Worm (Caenorhabditis elegans) whole organism, late embryonic: ENCODE measurements around the gene lido-12.

Experiments
- C08G9.2 ChIP-seq: sonication (generic microtip); optimal IDR thresholded peaks from 2 replicates; lab custom pipeline; 2016; ENCODE audit warnings: mild to moderate bottlenecking, missing genetic modification characterization, moderate library complexity, missing compliant biosample characterization
- F13H6.1 ChIP-seq: sonication (generic microtip); optimal IDR thresholded peaks from 2 replicates; lab custom pipeline; 2016; ENCODE audit warnings: missing genetic modification characterization, missing compliant biosample characterization
- K02D7.2 ChIP-seq: sonication (generic microtip); optimal IDR thresholded peaks from 2 replicates; lab custom pipeline; 2017; ENCODE audit warnings: mild to moderate bottlenecking, missing genetic modification characterization, missing compliant biosample characterization
- T23F11.4 ChIP-seq: fragments of 200-800 bp; sonication (Bioruptor generic); optimal IDR thresholded peaks from 2 replicates; lab custom pipeline; 2018; ENCODE audit warnings: mild to moderate bottlenecking, missing genetic modification characterization, missing compliant biosample characterization
- Y22D7AL.16 ChIP-seq: sonication (generic microtip); optimal IDR thresholded peaks from 2 replicates; lab custom pipeline; 2016; ENCODE audit warnings: missing genetic modification characterization, missing compliant biosample characterization
- ahr-1 ChIP-seq: sonication (generic microtip); optimal IDR thresholded peaks from 2 replicates; lab custom pipeline; 2016; ENCODE audit warnings: missing genetic modification characterization, missing compliant biosample characterization
- ama-1 ChIP-seq: fragments of 150-350 bp; optimal IDR thresholded peaks from 2 replicates; lab custom pipeline; 2014
- ceh-14 ChIP-seq: sonication (generic microtip); optimal IDR thresholded peaks from 2 replicates; lab custom pipeline; 2016; ENCODE audit warnings: missing genotype, missing genetic modification characterization, missing compliant biosample characterization
- ceh-2 ChIP-seq: sonication (generic microtip); optimal IDR thresholded peaks from 2 replicates; lab custom pipeline; 2016; ENCODE audit warnings: missing genotype, missing genetic modification characterization, missing compliant biosample characterization
- ceh-22 ChIP-seq: sonication (generic microtip); optimal IDR thresholded peaks from 2 replicates; lab custom pipeline; 2017; ENCODE audit warnings: missing biosample characterization, missing genetic modification characterization
- ceh-24 ChIP-seq: sonication (generic microtip); optimal IDR thresholded peaks from 2 replicates; lab custom pipeline; 2016; ENCODE audit warnings: mild to moderate bottlenecking, missing genetic modification characterization, missing compliant biosample characterization
- ceh-30 ChIP-seq: fragments of 150-350 bp; optimal IDR thresholded peaks from 2 replicates; lab custom pipeline; 2014; ENCODE audit warnings: missing biosample characterization, missing genetic modification characterization
- ceh-31 ChIP-seq: sonication (generic microtip); optimal IDR thresholded peaks from 2 replicates; lab custom pipeline; 2016; ENCODE audit warnings: missing genetic modification characterization, missing compliant biosample characterization
- ceh-45 ChIP-seq: fragments of 200-800 bp; sonication (Bioruptor generic); IDR thresholded peaks from 2 replicates; pipeline ENCODE4 v1.3.6; 2022; ENCODE audit warnings: missing genetic modification reagents, missing genetic modification characterization, missing compliant biosample characterization
- ceh-9 ChIP-seq: sonication (generic microtip); optimal IDR thresholded peaks from 2 replicates; lab custom pipeline; 2016; ENCODE audit warnings: mild to moderate bottlenecking, missing genetic modification characterization, inconsistent platforms, missing compliant biosample characterization
- che-1 ChIP-seq: sonication (generic microtip); optimal IDR thresholded peaks from 2 replicates; lab custom pipeline; 2016; ENCODE audit warnings: mild to moderate bottlenecking, missing genetic modification characterization, missing compliant biosample characterization
- elt-2 ChIP-seq: sonication (generic microtip); optimal IDR thresholded peaks from 2 replicates; lab custom pipeline; 2016; ENCODE audit warnings: missing genetic modification reagents, missing genetic modification characterization, missing compliant biosample characterization
- ets-4 ChIP-seq: sonication (generic microtip); optimal IDR thresholded peaks from 2 replicates; lab custom pipeline; 2016; ENCODE audit warnings: missing genetic modification characterization, missing compliant biosample characterization
- eyg-1 ChIP-seq: sonication (generic microtip); optimal IDR thresholded peaks from 2 replicates; lab custom pipeline; 2016; ENCODE audit warnings: missing genotype, missing genetic modification characterization, missing compliant biosample characterization
- hlh-6 ChIP-seq: sonication (generic microtip); optimal IDR thresholded peaks from 2 replicates; lab custom pipeline; 2016; ENCODE audit warnings: missing genotype, missing genetic modification characterization, missing compliant biosample characterization
- lim-6 ChIP-seq: sonication (generic microtip); optimal IDR thresholded peaks from 2 replicates; lab custom pipeline; 2016; ENCODE audit warnings: missing genetic modification characterization, missing compliant biosample characterization
- lin-11 ChIP-seq: fragments of 200-800 bp; sonication (Bioruptor generic); optimal IDR thresholded peaks from 2 replicates; lab custom pipeline; 2018; ENCODE audit warnings: mild to moderate bottlenecking, missing genetic modification characterization, missing compliant biosample characterization
- madf-2 ChIP-seq: sonication (generic microtip); optimal IDR thresholded peaks from 2 replicates; lab custom pipeline; 2017; ENCODE audit warnings: missing genetic modification characterization, missing compliant biosample characterization
- nhr-232 ChIP-seq: sonication (generic microtip); optimal IDR thresholded peaks from 2 replicates; lab custom pipeline; 2016; ENCODE audit warnings: missing genetic modification characterization, missing compliant biosample characterization
- odd-2 ChIP-seq: sonication (generic microtip); optimal IDR thresholded peaks from 2 replicates; lab custom pipeline; 2017; ENCODE audit warnings: antibody characterized with exemption, mild to moderate bottlenecking, missing genetic modification characterization, missing compliant biosample characterization
- pat-9 ChIP-seq: fragments of 200-800 bp; sonication (Bioruptor generic); optimal IDR thresholded peaks from 2 replicates; lab custom pipeline; 2018; ENCODE audit warnings: mild to moderate bottlenecking, missing genetic modification characterization, moderate library complexity, missing compliant biosample characterization
- pha-2 ChIP-seq: sonication (generic microtip); optimal IDR thresholded peaks from 2 replicates; lab custom pipeline; 2017; ENCODE audit warnings: mild to moderate bottlenecking, missing genetic modification characterization, missing compliant biosample characterization
- pros-1 ChIP-seq: fragments of 150-350 bp; optimal IDR thresholded peaks from 2 replicates; lab custom pipeline; 2014; ENCODE audit warnings: missing biosample characterization, missing genetic modification reagents, missing genetic modification characterization
- rnt-1 ChIP-seq: sonication (generic microtip); optimal IDR thresholded peaks from 2 replicates; lab custom pipeline; 2016; ENCODE audit warnings: missing genetic modification characterization, missing compliant biosample characterization
- sox-4 ChIP-seq: sonication (generic microtip); optimal IDR thresholded peaks from 2 replicates; lab custom pipeline; 2017; ENCODE audit warnings: mild to moderate bottlenecking, missing genetic modification characterization, inconsistent platforms, missing compliant biosample characterization
- syd-9 ChIP-seq: sonication (generic microtip); optimal IDR thresholded peaks from 2 replicates; lab custom pipeline; 2016; ENCODE audit warnings: mild to moderate bottlenecking, missing genetic modification characterization, moderate library complexity, missing compliant biosample characterization
- tbx-7 ChIP-seq: sonication (generic microtip); optimal IDR thresholded peaks from 2 replicates; lab custom pipeline; 2016; ENCODE audit warnings: missing genotype, missing genetic modification characterization, missing compliant biosample characterization
- ttx-3 ChIP-seq: sonication (generic microtip); optimal IDR thresholded peaks from 2 replicates; lab custom pipeline; 2016; ENCODE audit warnings: missing genetic modification reagents, missing genetic modification characterization, missing compliant biosample characterization
- unc-3 ChIP-seq, 2 experiments: fragments of 200-800 bp in 1 of 2; sonication (Bioruptor generic) in 1 of 2; sonication (generic microtip) in 1 of 2; conservative IDR thresholded peaks in 1 of 2; optimal IDR thresholded peaks in 1 of 2; 2 replicates each; pipeline versions ENCODE4 v1.3.6 to Lab custom; 2016 to 2022; ENCODE audit warnings: missing compliant biosample characterization in 2 of 2, missing genetic modification characterization in 2 of 2, missing genetic modification reagents in 1 of 2
- unc-42 ChIP-seq: sonication (generic microtip); optimal IDR thresholded peaks from 2 replicates; lab custom pipeline; 2016; ENCODE audit warnings: missing genotype, missing genetic modification characterization, missing compliant biosample characterization
- unc-55 ChIP-seq: sonication (generic microtip); optimal IDR thresholded peaks from 2 replicates; lab custom pipeline; 2017; ENCODE audit warnings: missing biosample characterization, missing genetic modification reagents, missing genetic modification characterization
- zip-5 ChIP-seq: sonication (generic microtip); optimal IDR thresholded peaks from 2 replicates; lab custom pipeline; 2016; ENCODE audit warnings: missing genetic modification characterization, missing compliant biosample characterization

lido-12 gene

ce11 chrII:2991555-2992083 lies 14.0 kb upstream of the lido-12 start, which contains the start of gene K08A2.2 (continued):
- no peak for TF ChIP-seq ceh-22 (tag; lab: Kevin White, UChicago)
- TF ChIP-seq ceh-9 (tag; lab: Kevin White, UChicago), result no peak
- TF ChIP-seq pha-2 (tag; lab: Kevin White, UChicago), result no peak
- no peak for TF ChIP-seq lin-11 (tag; lab: Kevin White, UChicago)
- no peak for TF ChIP-seq pat-9
- peak; percentile 18 for TF ChIP-seq elt-2
- TF ChIP-seq zip-5, result peak; percentile 4
- TF ChIP-seq unc-42 (tag; lab: Kevin White, UChicago), result no peak

- TF ChIP-seq ceh-31 (tag; lab: Kevin White, UChicago) (peak; percentile 51), lim-6 (tag; lab: Kevin White, UChicago) (no peak)
- TF ChIP-seq, all 69 proteins: peak for 1
Observed at ce11 chrII:2992300-2992699, 13.3 kb upstream of the lido-12 start.

- TF ChIP-seq ttx-3 (tag; lab: Kevin White, UChicago) (no peak), pat-9 (peak; percentile 32), rnt-1 (tag; lab: Kevin White, UChicago) (peak; percentile 23), unc-55 (peak; percentile 98)
Observed at ce11 chrII:2994590-2995392, 10.8 kb upstream of the lido-12 start.

- no peak for TF ChIP-seq eyg-1
- no peak for TF ChIP-seq tbx-7 (tag; lab: Kevin White, UChicago)
- TF ChIP-seq nhr-232 (tag; lab: Kevin White, UChicago), result no peak
- no peak for TF ChIP-seq madf-2
- TF ChIP-seq hlh-6 (tag; lab: Kevin White, UChicago), result no peak
- no peak for TF ChIP-seq syd-9 (tag; lab: Kevin White, UChicago)
- TF ChIP-seq ceh-45 (GFP tag; lab: Robert Waterston, UW), result no peak
- no peak for TF ChIP-seq ahr-1 (tag; lab: Kevin White, UChicago)
- TF ChIP-seq lin-11 (tag; lab: Kevin White, UChicago), result no peak
- TF ChIP-seq sox-4, result no peak
- no peak for TF ChIP-seq odd-2 (tag; lab: Kevin White, UChicago)
- TF ChIP-seq ceh-24 (tag; lab: Kevin White, UChicago), result no peak
- TF ChIP-seq Y22D7AL.16 (tag; lab: Kevin White, UChicago), result no peak
- TF ChIP-seq elt-2, result no peak
- TF ChIP-seq ama-1 (lab: Kevin White, UChicago), result no peak
- no peak for TF ChIP-seq ets-4
- no peak for TF ChIP-seq T23F11.4 (GFP tag; lab: Kevin White, UChicago)
- TF ChIP-seq che-1 (tag; lab: Kevin White, UChicago), result no peak
- no peak for TF ChIP-seq C08G9.2 (tag; lab: Kevin White, UChicago)
- TF ChIP-seq ceh-2 (tag; lab: Kevin White, UChicago), result no peak
Observed at ce11 chrII:2996721-2997120, 8.9 kb upstream of the lido-12 start, which contains the start of gene lido-8. lido-8 (plus strand) TSS chrII:2997021.

ce11 chrII:2997828-2998441 lies 7.7 kb upstream of the lido-12 start:
- TF ChIP-seq madf-2, result no peak
- TF ChIP-seq F13H6.1, result no peak
- no peak for TF ChIP-seq K02D7.2
- no peak for TF ChIP-seq C08G9.2 (tag; lab: Kevin White, UChicago)
- no peak for TF ChIP-seq unc-3 (GFP tag; conservative IDR thresholded peaks at IDR 0.05; lab: Robert Waterston, UW)
- TF ChIP-seq unc-3 (tag; optimal IDR thresholded peaks at IDR 0.05; lab: Kevin White, UChicago), result no peak
- TF ChIP-seq ceh-30 (tag; lab: Kevin White, UChicago), result no peak
- no peak for TF ChIP-seq pha-2 (tag; lab: Kevin White, UChicago)
- no peak for TF ChIP-seq eyg-1
- no peak for TF ChIP-seq pros-1 (tag; lab: Kevin White, UChicago)
- TF ChIP-seq sox-4, result no peak
- TF ChIP-seq ceh-14 (tag; lab: Kevin White, UChicago), result no peak
